Worm (Caenorhabditis elegans) whole organism, young adult: ENCODE measurements around the gene C48A7.16.

ENCODE experiments used
- F22D6.2 ChIP-seq: sonication (generic microtip); optimal IDR thresholded peaks from 2 replicates; lab custom pipeline; 2016; ENCODE audit warnings: mild to moderate bottlenecking, missing genetic modification characterization, missing compliant biosample characterization
- athp-1 ChIP-seq: sonication (generic microtip); optimal IDR thresholded peaks from 2 replicates; lab custom pipeline; 2017; ENCODE audit warnings: mild to moderate bottlenecking, missing genetic modification characterization, missing compliant biosample characterization
- attf-5 ChIP-seq: fragments of 200-800 bp; sonication (Bioruptor generic); optimal IDR thresholded peaks from 2 replicates; lab custom pipeline; 2018; ENCODE audit warnings: mild to moderate bottlenecking, missing genetic modification characterization, missing compliant biosample characterization
- ccch-3 ChIP-seq: fragments of 200-800 bp; sonication (Bioruptor generic); optimal IDR thresholded peaks from 2 replicates; lab custom pipeline; 2018; ENCODE audit warnings: mild to moderate bottlenecking, missing genetic modification characterization, missing compliant biosample characterization
- ceh-79 ChIP-seq: sonication (generic microtip); optimal IDR thresholded peaks from 2 replicates; lab custom pipeline; 2017; ENCODE audit warnings: mild to moderate bottlenecking, missing genetic modification characterization, missing compliant biosample characterization
- ceh-91 ChIP-seq: fragments of 200-800 bp; sonication (Bioruptor generic); IDR thresholded peaks from 2 replicates; pipeline ENCODE4 v1.3.6; 2022; ENCODE audit warnings: missing genetic modification reagents, missing genetic modification characterization, missing compliant biosample characterization
- die-1 ChIP-seq: sonication (generic microtip); optimal IDR thresholded peaks from 2 replicates; lab custom pipeline; 2016; ENCODE audit warnings: missing genotype, mild to moderate bottlenecking, missing genetic modification characterization, missing compliant biosample characterization
- gei-17 ChIP-seq: fragments of 200-800 bp; sonication (Bioruptor generic); optimal IDR thresholded peaks from 2 replicates; lab custom pipeline; 2018; ENCODE audit warnings: mild to moderate bottlenecking, missing genetic modification characterization, missing compliant biosample characterization
- hmg-1.2 ChIP-seq: fragments of 200-800 bp; sonication (Bioruptor generic); IDR thresholded peaks from 2 replicates; pipeline ENCODE4 v1.3.6; 2022; ENCODE audit warnings: missing genetic modification reagents, missing genetic modification characterization, missing compliant biosample characterization
- hrde-1 ChIP-seq: sonication (generic microtip); optimal IDR thresholded peaks from 2 replicates; lab custom pipeline; 2016; ENCODE audit warnings: missing genetic modification characterization, mild to moderate bottlenecking, missing compliant biosample characterization, moderate library complexity, missing genotype, missing genetic modification reagents, borderline replicate concordance
- let-526 ChIP-seq: fragments of 200-800 bp; sonication (Bioruptor generic); IDR thresholded peaks from 2 replicates; pipeline ENCODE4 v1.3.6; 2022; ENCODE audit warnings: missing genetic modification reagents, missing genetic modification characterization, missing compliant biosample characterization
- lin-35 ChIP-seq, 3 experiments: fragments of 150-350 bp in 2 of 3; sonication (generic microtip) in 1 of 3; optimal IDR thresholded peaks; 2 replicates each; lab custom pipeline; 2014 to 2018; ENCODE audit warnings: missing biosample characterization in 3 of 3, missing genetic modification characterization in 3 of 3, missing genetic modification reagents in 3 of 3
- nfya-2 ChIP-seq: fragments of 200-800 bp; sonication (Bioruptor generic); IDR thresholded peaks from 2 replicates; pipeline ENCODE4 v1.3.6; 2022; ENCODE audit warnings: missing genetic modification reagents, missing genetic modification characterization, missing compliant biosample characterization
- nhr-27 ChIP-seq: fragments of 200-800 bp; sonication (Bioruptor generic); optimal IDR thresholded peaks from 2 replicates; lab custom pipeline; 2018; ENCODE audit warnings: mild to moderate bottlenecking, missing genetic modification characterization, moderate library complexity, missing compliant biosample characterization
- pbrm-1 ChIP-seq: fragments of 200-800 bp; sonication (Bioruptor generic); IDR thresholded peaks from 2 replicates; pipeline ENCODE4 v1.3.6; 2022; ENCODE audit warnings: missing genetic modification reagents, missing genetic modification characterization, missing compliant biosample characterization
- snpc-4 ChIP-seq, 5 experiments: fragments of 150-350 bp in 1 of 5; sonication (generic microtip) in 4 of 5; optimal IDR thresholded peaks; 2 replicates each; lab custom pipeline; 2014 to 2018; ENCODE audit warnings: missing genetic modification characterization in 5 of 5, missing biosample characterization in 3 of 5, antibody characterized with exemption in 2 of 5, mild to moderate bottlenecking in 2 of 5, missing compliant biosample characterization in 2 of 5, missing genotype in 2 of 5, moderate library complexity in 2 of 5, missing genetic modification reagents in 1 of 5
- tlf-1 ChIP-seq: fragments of 200-800 bp; sonication (Bioruptor generic); optimal IDR thresholded peaks from 2 replicates; lab custom pipeline; 2018; ENCODE audit warnings: mild to moderate bottlenecking, missing genetic modification characterization, missing compliant biosample characterization

The C48A7.16 gene

ce11 chrIV:7453661-7454159 lies 48.4 kb downstream of the C48A7.16 start:
- TF ChIP-seq ccch-3 (GFP tag; lab: Kevin White, UChicago) (no peak), pbrm-1 (GFP tag; lab: Robert Waterston, UW) (no peak), ceh-91 (no peak), tlf-1 (GFP tag; lab: Kevin White, UChicago) (no peak), snpc-4 (GFP tag; optimal IDR thresholded peaks at IDR 0.05; lab: Kevin White, UChicago) (no peak), snpc-4 (tag; optimal IDR thresholded peaks at IDR 0.05; lab: Kevin White, UChicago) (no peak), let-526 (GFP tag; lab: Robert Waterston, UW) (no peak), attf-5 (no peak), gei-17 (GFP tag; lab: Kevin White, UChicago) (no peak), lin-35 (GFP tag; optimal IDR thresholded peaks at IDR 0.05; lab: Kevin White, UChicago) (no peak), ceh-79 (no peak), nfya-2 (GFP tag; lab: Robert Waterston, UW) (no peak), F22D6.2 (tag; lab: Kevin White, UChicago) (no peak), athp-1 (tag; lab: Kevin White, UChicago) (no peak), hrde-1 (tag; lab: Kevin White, UChicago) (no peak)

- no peak for TF ChIP-seq hmg-1.2
- no peak for TF ChIP-seq die-1 (tag; lab: Kevin White, UChicago)
- no peak for TF ChIP-seq nhr-27 (tag; lab: Kevin White, UChicago)
Observed at ce11 chrIV:7454890-7455289, 49.6 kb downstream of the C48A7.16 start.
